Fruit fly (Drosophila melanogaster): Measurements from ENCODE around the gene CG18048.

The CG18048 gene

dm6 chr3R:6380129-6380528 is 34.2 kb downstream of the CG18048 start, which contains the start of the genes CG1024 and TfIIFalpha:
TSS of gene CG1024 (minus strand) at chr3R:6380328.
TSS of gene TfIIFalpha (plus strand) at chr3R:6380467.
- TF ChIP-seq Ptx1 (GFP tag; IDR thresholded peaks at IDR 0.05): no peak
- no peak for TF ChIP-seq CG12219 (GFP tag; optimal IDR thresholded peaks at IDR 0.05)
- TF ChIP-seq bsh (GFP tag; optimal IDR thresholded peaks at IDR 0.05): no peak
- TF ChIP-seq CG7987 (GFP tag; optimal IDR thresholded peaks at IDR 0.05): no peak
- no peak for TF ChIP-seq CG10431 (GFP tag; optimal IDR thresholded peaks at IDR 0.05)
- no peak for TF ChIP-seq chm (GFP tag; IDR thresholded peaks at IDR 0.05)
- no peak for TF ChIP-seq Drgx (GFP tag; IDR thresholded peaks at IDR 0.05)
- no peak for TF ChIP-seq CG10366 (GFP tag; IDR thresholded peaks at IDR 0.05)
- TF ChIP-seq CG10267 (tag; optimal IDR thresholded peaks at IDR 0.05): peak; percentile 29
- peak; percentile 84 for TF ChIP-seq stwl (tag; optimal IDR thresholded peaks at IDR 0.05)
- TF ChIP-seq CG6254 (GFP tag; optimal IDR thresholded peaks at IDR 0.05): no peak
- peak; percentile 25 for TF ChIP-seq CG17186 (GFP tag; optimal IDR thresholded peaks at IDR 0.05)
- TF ChIP-seq Six4 (GFP tag; optimal IDR thresholded peaks at IDR 0.05): no peak
- no peak for TF ChIP-seq ERR (GFP tag; optimal IDR thresholded peaks at IDR 0.05)
- TF ChIP-seq zfh2 (GFP tag; optimal IDR thresholded peaks at IDR 0.05): no peak
- no peak for TF ChIP-seq bigmax (GFP tag; optimal IDR thresholded peaks at IDR 0.05)
- TF ChIP-seq CG9797 (GFP tag; optimal IDR thresholded peaks at IDR 0.05): no peak
- no peak for TF ChIP-seq abd-A (tag; optimal IDR thresholded peaks at IDR 0.05)
- TF ChIP-seq CG11093 (GFP tag; IDR thresholded peaks at IDR 0.05): no peak
- TF ChIP-seq dati (GFP tag; IDR thresholded peaks at IDR 0.05): no peak
- peak; percentile 6 for TF ChIP-seq CG8089 (GFP tag; optimal IDR thresholded peaks at IDR 0.05)
- no peak for TF ChIP-seq twi (tag; optimal IDR thresholded peaks at IDR 0.05)
- TF ChIP-seq Med (GFP tag): peak; percentile 49
- TF ChIP-seq seq (GFP tag; IDR thresholded peaks at IDR 0.05): no peak
- no peak for TF ChIP-seq croc (GFP tag; conservative IDR thresholded peaks at IDR 0.05)
- TF ChIP-seq ash1 (GFP tag; optimal IDR thresholded peaks at IDR 0.05): no peak
- no peak for TF ChIP-seq CG9932 (GFP tag; IDR thresholded peaks at IDR 0.05)
- TF ChIP-seq trh (GFP tag; optimal IDR thresholded peaks at IDR 0.05): no peak
- no peak for TF ChIP-seq CG8924 (tag; optimal IDR thresholded peaks at IDR 0.05)
- no peak for TF ChIP-seq Mad (GFP tag; optimal IDR thresholded peaks at IDR 0.05)
- TF ChIP-seq CG2199 (GFP tag; IDR thresholded peaks at IDR 0.05): no peak
- peak; percentile 26 for TF ChIP-seq CG30403 (GFP tag; optimal IDR thresholded peaks at IDR 0.05)
- TF ChIP-seq disco-r (GFP tag; optimal IDR thresholded peaks at IDR 0.05): no peak
- no peak for TF ChIP-seq grn (GFP tag; optimal IDR thresholded peaks at IDR 0.05)
- peak; percentile 92 for TF ChIP-seq Doc3 (GFP tag; IDR thresholded peaks at IDR 0.05; ENCODE audit: partially characterized antibody)
- TF ChIP-seq Elba2 (GFP tag; optimal IDR thresholded peaks at IDR 0.05): no peak
- TF ChIP-seq pros (GFP tag; optimal IDR thresholded peaks at IDR 0.05): no peak
- TF ChIP-seq dpn (GFP tag; optimal IDR thresholded peaks at IDR 0.05): no peak
- TF ChIP-seq CG15696 (tag; optimal IDR thresholded peaks at IDR 0.05): no peak
- no peak for TF ChIP-seq mirr (GFP tag; optimal IDR thresholded peaks at IDR 0.05)
- no peak for TF ChIP-seq vfl (GFP tag; optimal IDR thresholded peaks at IDR 0.05)
- peak; percentile 32 for TF ChIP-seq CG12155 (GFP tag; optimal IDR thresholded peaks at IDR 0.05)
- no peak for TF ChIP-seq psq (GFP tag; optimal IDR thresholded peaks at IDR 0.05)
- TF ChIP-seq lmd (GFP tag; IDR thresholded peaks at IDR 0.05): no peak
- no peak for TF ChIP-seq gsb-n (tag; optimal IDR thresholded peaks at IDR 0.05)
- TF ChIP-seq CG13894 (tag; optimal IDR thresholded peaks at IDR 0.05): no peak
- no peak for TF ChIP-seq Optix (GFP tag; IDR thresholded peaks at IDR 0.05)
- TF ChIP-seq ttk (GFP tag; IDR thresholded peaks at IDR 0.05): no peak
- TF ChIP-seq slp2 (GFP tag; optimal IDR thresholded peaks at IDR 0.05): no peak
- TF ChIP-seq dm (GFP tag; optimal IDR thresholded peaks at IDR 0.05): peak; percentile 31
- no peak for TF ChIP-seq tin (GFP tag; optimal IDR thresholded peaks at IDR 0.05)
- no peak for TF ChIP-seq CG12236 (GFP tag; optimal IDR thresholded peaks at IDR 0.05)
- no peak for TF ChIP-seq Hr3 (GFP tag; optimal IDR thresholded peaks at IDR 0.05)
